Worm (Caenorhabditis elegans) whole organism, late embryonic: ENCODE measurements around the gene srx-74.

Experiments
- ahr-1 ChIP-seq: sonication (generic microtip); optimal IDR thresholded peaks from 2 replicates; lab custom pipeline; 2016; ENCODE audit warnings: missing genetic modification characterization, missing compliant biosample characterization
- fkh-10 ChIP-seq: fragments of 150-350 bp; optimal IDR thresholded peaks from 2 replicates; lab custom pipeline; 2014; ENCODE audit warnings: missing biosample characterization, missing genetic modification reagents, missing genetic modification characterization
- nfya-1 ChIP-seq: sonication (generic microtip); optimal IDR thresholded peaks from 2 replicates; lab custom pipeline; 2017; ENCODE audit warnings: missing genetic modification characterization, mild to moderate bottlenecking, missing compliant biosample characterization, antibody characterized with exemption, moderate library complexity
- pha-2 ChIP-seq: sonication (generic microtip); optimal IDR thresholded peaks from 2 replicates; lab custom pipeline; 2017; ENCODE audit warnings: mild to moderate bottlenecking, missing genetic modification characterization, missing compliant biosample characterization
- sox-4 ChIP-seq: sonication (generic microtip); optimal IDR thresholded peaks from 2 replicates; lab custom pipeline; 2017; ENCODE audit warnings: mild to moderate bottlenecking, missing genetic modification characterization, inconsistent platforms, missing compliant biosample characterization

- TF ChIP-seq ahr-1 (tag; lab: Kevin White, UChicago) (no peak), nfya-1 (tag; lab: Kevin White, UChicago) (no peak), sox-4 (tag; lab: Kevin White, UChicago) (no peak), fkh-10 (no peak), pha-2 (tag; lab: Kevin White, UChicago) (no peak)
Measured at ce11 chrV:4637153-4637552, 25.1 kb downstream of the srx-74 start.
